Worm (Caenorhabditis elegans): ENCODE data around the gene cutl-11.

The cutl-11 gene

DNA sequence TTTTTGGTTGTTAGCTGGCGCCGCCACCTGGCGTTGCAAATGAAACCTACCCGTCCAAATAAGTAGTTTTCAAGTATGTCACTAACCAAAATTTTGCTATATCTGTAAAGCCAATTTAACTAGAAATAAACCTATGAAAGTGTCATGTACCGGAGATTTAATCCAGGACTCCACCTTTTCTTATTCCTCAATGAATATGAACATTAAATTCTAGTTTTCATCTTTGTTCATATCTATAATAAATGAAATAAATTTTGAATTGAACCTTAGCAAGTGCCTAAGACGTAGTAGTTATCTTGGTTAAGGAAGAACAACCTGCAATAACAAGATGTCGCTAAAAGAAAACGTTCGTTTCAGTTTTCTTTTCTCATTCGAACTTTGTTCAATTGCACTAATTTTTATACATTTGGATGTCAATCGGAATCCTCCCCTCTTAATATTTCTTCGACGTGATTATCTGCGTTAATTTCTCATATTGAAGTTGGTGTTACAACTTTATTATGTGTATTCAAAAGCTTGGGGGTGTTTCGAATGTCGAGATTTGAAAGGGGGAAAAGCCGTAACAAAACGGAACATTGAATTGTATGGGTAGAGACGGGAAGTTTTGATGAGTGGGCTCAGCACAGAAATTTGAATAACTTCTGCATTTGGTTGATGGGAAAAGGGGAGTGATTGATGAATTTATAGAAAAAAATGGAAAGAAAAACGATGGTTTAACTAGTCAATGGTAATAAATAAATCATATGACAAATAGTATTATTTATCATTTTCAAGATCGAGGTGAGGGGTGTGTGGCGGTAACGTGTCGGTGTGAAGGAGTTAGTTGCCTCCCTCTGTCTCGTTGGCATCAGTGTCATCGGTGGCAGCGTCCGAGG, 47.2 kb downstream of the cutl-11 start:
- TF ChIP-seq dao-5 (tag; optimal IDR thresholded peaks at IDR 0.05) (no peak), him-1 (tag; optimal IDR thresholded peaks at IDR 0.05) (peak; percentile 7)

DNA sequence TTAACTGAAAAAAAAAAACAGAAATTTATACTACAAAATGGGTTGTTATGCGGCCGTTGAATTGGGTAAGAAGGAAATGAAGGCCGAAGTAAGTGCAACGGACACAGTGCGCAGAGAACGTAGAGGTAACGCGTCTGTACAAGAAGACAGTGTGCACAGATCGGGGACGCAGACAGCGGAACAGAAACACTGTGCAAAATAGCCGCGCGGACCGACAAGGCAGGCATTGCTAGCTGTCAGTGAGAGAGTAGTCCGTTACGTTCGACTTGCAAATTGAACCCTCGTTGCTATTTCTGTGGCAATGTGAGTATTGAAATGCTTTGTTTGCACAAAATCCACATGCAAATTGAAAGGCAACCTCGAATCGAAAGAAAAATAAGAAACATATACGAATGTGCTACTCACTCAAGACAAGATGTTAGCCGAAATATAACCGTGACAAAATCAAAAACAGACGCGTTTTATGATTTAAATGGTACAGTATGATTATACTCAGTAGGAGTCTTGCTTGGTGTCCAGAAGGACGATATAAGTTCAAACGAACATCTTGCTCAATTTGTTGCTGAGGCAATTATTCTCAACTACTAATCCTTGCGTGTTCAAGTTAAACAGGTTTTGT, 50.1 kb downstream of the cutl-11 start:
- TF ChIP-seq W03F9.2 (tag; optimal IDR thresholded peaks at IDR 0.05) (no peak), him-1 (tag; optimal IDR thresholded peaks at IDR 0.05) (no peak), dao-5 (tag; optimal IDR thresholded peaks at IDR 0.05) (no peak)

DNA sequence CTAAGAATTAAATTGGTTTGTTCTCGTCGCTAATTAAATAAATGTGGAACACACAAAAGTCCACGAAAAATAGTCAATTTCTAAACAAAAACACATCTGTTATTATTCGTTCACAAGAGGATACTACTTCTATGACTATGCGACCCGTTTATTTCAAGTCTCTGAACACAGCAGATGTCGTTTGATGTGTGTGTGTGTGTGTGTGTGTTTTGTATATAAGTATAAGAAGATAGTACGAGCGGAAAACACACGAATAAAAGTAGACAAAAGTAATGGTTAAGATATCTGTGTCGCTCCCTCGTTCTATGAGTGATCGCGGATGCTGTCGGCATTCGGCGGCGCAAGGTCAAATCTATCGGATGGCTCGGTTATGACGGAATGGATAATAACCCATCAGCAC, 51.8 kb downstream of the cutl-11 start:
- no peak for TF ChIP-seq him-1 (tag; optimal IDR thresholded peaks at IDR 0.05)
- TF ChIP-seq W03F9.2 (tag; optimal IDR thresholded peaks at IDR 0.05), result no peak
- no peak for TF ChIP-seq dao-5 (tag; optimal IDR thresholded peaks at IDR 0.05)

Data from whole organism, L4/young adult.